Fruit fly (Drosophila melanogaster) whole organism: Measurements from ENCODE around the gene Ack.

Experiments used
- CG8478 ChIP-seq: fragments of >200 bp; optimal IDR thresholded peaks from 2 replicates; lab custom pipeline; 2018; ENCODE audit warnings: inconsistent platforms
- Dll ChIP-seq: fragments of >200 bp; optimal IDR thresholded peaks from 2 replicates; lab custom pipeline; 2017
- EcR ChIP-seq, 2 experiments: fragments of >200 bp; optimal IDR thresholded peaks; 2 replicates each; lab custom pipeline; 2017; ENCODE audit warnings: missing biosample characterization in 2 of 2, missing genetic modification characterization in 2 of 2, missing genetic modification reagents in 2 of 2
- pan ChIP-seq: fragments of >200 bp; optimal IDR thresholded peaks from 2 replicates; lab custom pipeline; 2017
- psq ChIP-seq: fragments of >200 bp; optimal IDR thresholded peaks from 2 replicates; lab custom pipeline; 2017
- usp ChIP-seq: fragments of >200 bp; optimal IDR thresholded peaks from 2 replicates; lab custom pipeline; 2017; ENCODE audit warnings: missing biosample characterization, missing genetic modification characterization, mixed read lengths

Ack gene

dm6 chr3L:4145229-4145628 lies 37.2 kb downstream of the Ack start:
- TF ChIP-seq psq (lab: Kevin White, UChicago) (no peak), EcR (GFP tag; optimal IDR thresholded peaks at IDR 0.05; lab: Kevin White, UChicago) (no peak), Dll (lab: Kevin White, UChicago) (no peak), usp (no peak), CG8478 (lab: Kevin White, UChicago) (no peak), pan (no peak)

dm6 chr3L:4148406-4148975 lies 40.5 kb downstream of the Ack start, which contains the start of gene CG1299:
TSS of gene CG1299 (plus strand) at chr3L:4148696.
- TF ChIP-seq usp (no peak), EcR (GFP tag; optimal IDR thresholded peaks at IDR 0.05; lab: Kevin White, UChicago) (no peak), pan (no peak), psq (lab: Kevin White, UChicago) (no peak), CG8478 (lab: Kevin White, UChicago) (no peak), Dll (lab: Kevin White, UChicago) (no peak)

- TF ChIP-seq Dll (lab: Kevin White, UChicago) (no peak), psq (lab: Kevin White, UChicago) (no peak), usp (no peak), pan (no peak), CG8478 (lab: Kevin White, UChicago) (no peak), EcR (GFP tag; optimal IDR thresholded peaks at IDR 0.05; lab: Kevin White, UChicago) (no peak)
These were observed 49.9 kb downstream of the Ack start for dm6 chr3L:4157852-4158251.

- no peak for TF ChIP-seq Dll (lab: Kevin White, UChicago)
- TF ChIP-seq CG8478 (lab: Kevin White, UChicago): no peak
- TF ChIP-seq pan: no peak
- no peak for TF ChIP-seq EcR (GFP tag; optimal IDR thresholded peaks at IDR 0.05; lab: Kevin White, UChicago)
- TF ChIP-seq usp: no peak
These were observed 50.4 kb downstream of the Ack start for dm6 chr3L:4158361-4158760.

dm6 chr3L:4159264-4159663 lies 51.3 kb downstream of the Ack start:
- TF ChIP-seq usp (no peak), CG8478 (lab: Kevin White, UChicago) (no peak), EcR (GFP tag; optimal IDR thresholded peaks at IDR 0.05; lab: Kevin White, UChicago) (no peak), psq (lab: Kevin White, UChicago) (no peak), pan (no peak), Dll (lab: Kevin White, UChicago) (no peak)

- TF ChIP-seq pan (no peak), CG8478 (lab: Kevin White, UChicago) (no peak), Dll (lab: Kevin White, UChicago) (no peak), EcR (GFP tag; optimal IDR thresholded peaks at IDR 0.05; lab: Kevin White, UChicago) (no peak), usp (no peak), psq (lab: Kevin White, UChicago) (no peak)
These were observed 52.9 kb downstream of the Ack start, which contains the start of gene nab for dm6 chr3L:4160926-4161325. TSS of gene nab (minus strand) at chr3L:4160932.
